Fruit fly (Drosophila melanogaster) whole organism, embryonic: ENCODE measurements around the gene cni.
A peak's percentile ranks its signal among the peaks of the same experiment; 100 is the strongest.

Experiments
- Atf6 ChIP-seq: fragments of 200-800 bp; sonication (Bioruptor generic); IDR thresholded peaks from 2 replicates; pipeline ENCODE4 v1.3.6; 2022; ENCODE audit warnings: missing biosample characterization, missing genetic modification characterization
- Blimp-1 ChIP-seq: fragments of 200-800 bp; sonication (Bioruptor generic); optimal IDR thresholded peaks from 3 replicates; lab custom pipeline; 2018; ENCODE audit warnings: missing biosample characterization, missing genetic modification characterization, mild to moderate bottlenecking, moderate library complexity, missing genetic modification reagents
- C15 ChIP-seq: fragments of 200-800 bp; sonication (Bioruptor generic); IDR thresholded peaks from 3 replicates; pipeline ENCODE4 v1.3.6; 2022; ENCODE audit warnings: missing biosample characterization, missing genetic modification characterization
- CG10209 ChIP-seq: fragments of 200-800 bp; sonication (Bioruptor generic); optimal IDR thresholded peaks from 3 replicates; lab custom pipeline; 2017; ENCODE audit warnings: missing biosample characterization, mild to moderate bottlenecking, missing genetic modification characterization, missing genetic modification reagents
- CG10654 ChIP-seq: fragments of 200-800 bp; sonication (Bioruptor generic); optimal IDR thresholded peaks from 2 replicates; lab custom pipeline; 2016; ENCODE audit warnings: missing biosample characterization, missing genetic modification characterization
- CG12299 ChIP-seq: fragments of 200-800 bp; sonication (Bioruptor generic); optimal IDR thresholded peaks from 2 replicates; lab custom pipeline; 2018; ENCODE audit warnings: missing biosample characterization, mild to moderate bottlenecking, missing genetic modification characterization
- CG12391 ChIP-seq: fragments of 200-800 bp; sonication (Bioruptor generic); optimal IDR thresholded peaks from 3 replicates; lab custom pipeline; 2018; ENCODE audit warnings: missing biosample characterization, mild to moderate bottlenecking, missing genetic modification characterization, moderate library complexity
- CG12659 ChIP-seq: fragments of 200-800 bp; sonication (Bioruptor generic); optimal IDR thresholded peaks from 3 replicates; lab custom pipeline; 2017; ENCODE audit warnings: mild to moderate bottlenecking, missing biosample characterization, missing genetic modification reagents, missing genetic modification characterization
- CG12769 ChIP-seq: fragments of 200-800 bp; sonication (Bioruptor generic); optimal IDR thresholded peaks from 2 replicates; lab custom pipeline; 2019; ENCODE audit warnings: missing biosample characterization, mild to moderate bottlenecking, missing genetic modification characterization, moderate library complexity
- CG13775 ChIP-seq: fragments of 200-800 bp; sonication (Bioruptor generic); optimal IDR thresholded peaks from 3 replicates; lab custom pipeline; 2017; ENCODE audit warnings: missing biosample characterization, mild to moderate bottlenecking, missing genetic modification characterization
- CG14014 ChIP-seq: fragments of 200-800 bp; sonication (Bioruptor generic); IDR thresholded peaks from 2 replicates; pipeline ENCODE4 v1.3.6; 2022; ENCODE audit warnings: missing biosample characterization, missing genetic modification characterization
- CG14441 ChIP-seq: fragments of 200-800 bp; sonication (Bioruptor generic); IDR thresholded peaks from 2 replicates; pipeline ENCODE4 v1.3.6; 2022; ENCODE audit warnings: missing biosample characterization, missing genetic modification characterization
- CG2116 ChIP-seq: fragments of 200-800 bp; sonication (Bioruptor generic); optimal IDR thresholded peaks from 3 replicates; lab custom pipeline; 2018; ENCODE audit warnings: missing biosample characterization, mild to moderate bottlenecking, missing genetic modification characterization
- CG2712 ChIP-seq: fragments of 200-800 bp; optimal IDR thresholded peaks from 3 replicates; lab custom pipeline; 2019; ENCODE audit warnings: missing biosample characterization, mild to moderate bottlenecking, missing genetic modification characterization, moderate library complexity
- CG2875 ChIP-seq: fragments of 200-800 bp; sonication (Bioruptor generic); optimal IDR thresholded peaks from 2 replicates; lab custom pipeline; 2017; ENCODE audit warnings: missing biosample characterization, mild to moderate bottlenecking, missing genetic modification characterization, missing genetic modification reagents
- CG32532 ChIP-seq: fragments of 200-800 bp; sonication (Bioruptor generic); IDR thresholded peaks from 2 replicates; pipeline ENCODE4 v1.3.6; 2022; ENCODE audit warnings: missing biosample characterization, missing genetic modification characterization
- CG4328 ChIP-seq: fragments of 200-800 bp; sonication (Bioruptor generic); optimal IDR thresholded peaks from 3 replicates; lab custom pipeline; 2017; ENCODE audit warnings: missing biosample characterization, missing genetic modification reagents, missing genetic modification characterization
- CG6791 ChIP-seq: fragments of 200-800 bp; sonication (Bioruptor generic); IDR thresholded peaks from 3 replicates; pipeline ENCODE4 v1.3.6; 2022; ENCODE audit warnings: missing biosample characterization, missing genetic modification characterization; ENCODE audit not compliant: partially characterized antibody
- CG8089 ChIP-seq: fragments of 200-800 bp; sonication (Bioruptor generic); optimal IDR thresholded peaks from 3 replicates; lab custom pipeline; 2016; ENCODE audit warnings: missing biosample characterization, missing genetic modification characterization
- CG9215 ChIP-seq: fragments of 200-800 bp; sonication (Bioruptor generic); IDR thresholded peaks from 2 replicates; pipeline ENCODE4 v1.3.6; 2022; ENCODE audit warnings: missing biosample characterization, missing genetic modification characterization
- CG9817 ChIP-seq: fragments of 200-800 bp; sonication (Bioruptor generic); optimal IDR thresholded peaks from 2 replicates; lab custom pipeline; 2018; ENCODE audit warnings: missing biosample characterization, mild to moderate bottlenecking, missing genetic modification characterization, moderate library complexity
- Doc3 ChIP-seq: fragments of 200-800 bp; sonication (Bioruptor generic); IDR thresholded peaks from 3 replicates; pipeline ENCODE4 v1.3.6; 2022; ENCODE audit warnings: missing biosample characterization, missing genetic modification characterization; ENCODE audit not compliant: partially characterized antibody
- Dp ChIP-seq: fragments of 200-800 bp; sonication (Bioruptor generic); optimal IDR thresholded peaks from 2 replicates; lab custom pipeline; 2018; ENCODE audit warnings: missing biosample characterization, mild to moderate bottlenecking, missing genetic modification characterization, moderate library complexity
- Ets65A ChIP-seq: fragments of 200-800 bp; sonication (Bioruptor generic); peaks from one replicate; lab custom pipeline; 2016; ENCODE audit warnings: missing biosample characterization, missing genetic modification characterization
- Ets97D ChIP-seq: fragments of 200-800 bp; sonication (Bioruptor generic); optimal IDR thresholded peaks from 3 replicates; lab custom pipeline; 2016; ENCODE audit warnings: missing biosample characterization, missing genetic modification characterization
- Hr51 ChIP-seq, 2 experiments: fragments of 200-800 bp; sonication (Bioruptor generic); optimal IDR thresholded peaks; 2 replicates in 1 of 2; 3 replicates in 1 of 2; lab custom pipeline; 2016 to 2018; ENCODE audit warnings: missing biosample characterization in 2 of 2, missing genetic modification characterization in 2 of 2, mild to moderate bottlenecking in 1 of 2, moderate library complexity in 1 of 2
- Kr ChIP-seq: fragments of 200-800 bp; sonication (Bioruptor generic); optimal IDR thresholded peaks from 2 replicates; lab custom pipeline; 2017; ENCODE audit warnings: missing biosample characterization, mild to moderate bottlenecking, missing genetic modification characterization
- NfI ChIP-seq: fragments of 200-800 bp; sonication (Bioruptor generic); optimal IDR thresholded peaks from 3 replicates; lab custom pipeline; 2018; ENCODE audit warnings: missing biosample characterization, mild to moderate bottlenecking, missing genetic modification characterization, moderate library complexity
- Sox102F ChIP-seq: fragments of 200-800 bp; sonication (Bioruptor generic); optimal IDR thresholded peaks from 2 replicates; lab custom pipeline; 2018; ENCODE audit warnings: missing biosample characterization, mild to moderate bottlenecking, missing genetic modification characterization, moderate library complexity
- Xbp1 ChIP-seq: fragments of 200-800 bp; sonication (Bioruptor generic); optimal IDR thresholded peaks from 3 replicates; lab custom pipeline; 2016; ENCODE audit warnings: missing biosample characterization, mild to moderate bottlenecking, missing genetic modification characterization
- Xrp1 ChIP-seq: fragments of 200-800 bp; sonication (Bioruptor generic); IDR thresholded peaks from 2 replicates; pipeline ENCODE4 v1.3.6; 2022; ENCODE audit warnings: missing biosample characterization, missing genetic modification characterization
- YL-1 ChIP-seq: fragments of 200-800 bp; sonication (Bioruptor generic); optimal IDR thresholded peaks from 3 replicates; lab custom pipeline; 2017; ENCODE audit warnings: missing biosample characterization, mild to moderate bottlenecking, missing genetic modification characterization
- al ChIP-seq: fragments of 200-800 bp; sonication (Bioruptor generic); IDR thresholded peaks from 2 replicates; pipeline ENCODE4 v1.3.6; 2022; ENCODE audit warnings: missing biosample characterization, missing genetic modification characterization
- az2 ChIP-seq: fragments of 200-800 bp; sonication (Bioruptor generic); optimal IDR thresholded peaks from 3 replicates; lab custom pipeline; 2016; ENCODE audit warnings: missing biosample characterization, missing genetic modification characterization
- bab2 ChIP-seq: fragments of 200-800 bp; sonication (Bioruptor generic); optimal IDR thresholded peaks from 2 replicates; lab custom pipeline; 2016; ENCODE audit warnings: missing biosample characterization, missing genetic modification characterization
- caup ChIP-seq: fragments of 200-800 bp; sonication (Bioruptor generic); optimal IDR thresholded peaks from 3 replicates; lab custom pipeline; 2017; ENCODE audit warnings: missing biosample characterization, mild to moderate bottlenecking, missing genetic modification characterization, moderate library complexity; ENCODE audit not compliant: severe bottlenecking
- chinmo ChIP-seq: fragments of 200-800 bp; sonication (Bioruptor generic); IDR thresholded peaks from 4 replicates; pipeline ENCODE4 v1.3.6; 2022; ENCODE audit warnings: missing biosample characterization, missing genetic modification characterization; ENCODE audit not compliant: partially characterized antibody
- dan ChIP-seq: fragments of 200-800 bp; sonication (Bioruptor generic); IDR thresholded peaks from 2 replicates; pipeline ENCODE4 v1.3.6; 2022; ENCODE audit warnings: missing biosample characterization, missing genetic modification characterization
- gem ChIP-seq: fragments of 200-800 bp; sonication (Bioruptor generic); optimal IDR thresholded peaks from 2 replicates; lab custom pipeline; 2019; ENCODE audit warnings: missing biosample characterization, mild to moderate bottlenecking, missing genetic modification characterization, moderate library complexity
- jing ChIP-seq: fragments of 200-800 bp; sonication (Bioruptor generic); optimal IDR thresholded peaks from 2 replicates; lab custom pipeline; 2018; ENCODE audit warnings: missing biosample characterization, mild to moderate bottlenecking, missing genetic modification characterization
- luna ChIP-seq: fragments of 200-800 bp; sonication (Bioruptor generic); optimal IDR thresholded peaks from 2 replicates; lab custom pipeline; 2016; ENCODE audit warnings: missing biosample characterization, missing genetic modification characterization
- nmo ChIP-seq: fragments of 200-800 bp; sonication (Bioruptor generic); optimal IDR thresholded peaks from 2 replicates; lab custom pipeline; 2018; ENCODE audit warnings: missing biosample characterization, mild to moderate bottlenecking, missing genetic modification characterization, moderate library complexity
- org-1 ChIP-seq: fragments of 200-800 bp; sonication (Bioruptor generic); optimal IDR thresholded peaks from 2 replicates; lab custom pipeline; 2017; ENCODE audit warnings: missing biosample characterization, missing genetic modification characterization
- pb ChIP-seq: fragments of 200-800 bp; sonication (Bioruptor generic); optimal IDR thresholded peaks from 3 replicates; lab custom pipeline; 2016; ENCODE audit warnings: missing biosample characterization, missing genetic modification characterization
- pho ChIP-seq: fragments of 200-800 bp; sonication (Bioruptor generic); optimal IDR thresholded peaks from 2 replicates; lab custom pipeline; 2016; ENCODE audit warnings: missing biosample characterization, missing genetic modification characterization
- pzg ChIP-seq: fragments of 200-800 bp; sonication (Bioruptor generic); optimal IDR thresholded peaks from 3 replicates; lab custom pipeline; 2018; ENCODE audit warnings: missing biosample characterization, mild to moderate bottlenecking, missing genetic modification characterization, moderate library complexity
- stc ChIP-seq: fragments of 200-800 bp; sonication (Bioruptor generic); IDR thresholded peaks from 2 replicates; pipeline ENCODE4 v1.3.6; 2022; ENCODE audit warnings: missing biosample characterization, missing genetic modification characterization
- tio ChIP-seq: fragments of 200-800 bp; sonication (Bioruptor generic); optimal IDR thresholded peaks from 2 replicates; lab custom pipeline; 2017; ENCODE audit warnings: missing biosample characterization, missing genetic modification characterization, inconsistent platforms
- vvl ChIP-seq: fragments of 200-800 bp; sonication (Bioruptor generic); IDR thresholded peaks from 2 replicates; pipeline ENCODE4 v1.3.6; 2022; ENCODE audit warnings: missing biosample characterization, missing genetic modification characterization
- zfh2 ChIP-seq: fragments of 200-800 bp; sonication (Bioruptor generic); optimal IDR thresholded peaks from 2 replicates; lab custom pipeline; 2016; ENCODE audit warnings: missing biosample characterization, missing genetic modification characterization

cni gene

DNA sequence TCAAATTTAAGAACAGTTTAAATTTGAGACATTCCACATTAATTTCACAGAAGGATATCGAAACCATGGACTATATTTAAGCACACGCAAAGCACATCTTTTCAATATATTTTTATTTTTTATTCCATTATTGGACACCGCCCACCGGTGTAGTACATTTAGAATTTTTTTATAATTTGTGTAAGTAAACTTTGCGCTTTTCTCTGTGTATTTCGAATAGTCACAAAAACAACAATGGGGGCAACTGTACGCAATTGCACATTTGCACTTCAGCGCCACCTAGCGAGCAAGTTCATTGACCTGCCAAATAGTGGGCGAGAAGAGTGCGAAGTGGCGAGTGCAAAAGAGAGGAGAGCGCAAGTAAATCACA is 34.7 kb downstream of the cni start:
- TF ChIP-seq Doc3 (no peak), az2 (GFP tag; lab: Kevin White, UChicago) (peak; percentile 16), CG2712 (peak; percentile 44), CG12391 (tag; lab: Kevin White, UChicago) (peak; percentile 51), jing (GFP tag; lab: Kevin White, UChicago) (peak; percentile 33), CG9215 (0 out of 2 replicates have a peak, but pooled peaks have one; percentile 33), Sox102F (GFP tag; lab: Kevin White, UChicago) (peak; percentile 73), stc (0 out of 2 replicates have a peak, but pooled peaks have one; percentile 8), pb (no peak), Kr (GFP tag; lab: Kevin White, UChicago) (no peak), C15 (GFP tag; lab: Robert Waterston, UW) (no peak), dan (GFP tag; lab: Robert Waterston, UW) (no peak), vvl (0 out of 2 replicates have a peak, but pooled peaks have one; percentile 46), tio (GFP tag; lab: Kevin White, UChicago) (peak; percentile 0), CG2116 (GFP tag; lab: Kevin White, UChicago) (peak; percentile 5), CG4328 (GFP tag; lab: Kevin White, UChicago) (no peak), Xrp1 (GFP tag; lab: Robert Waterston, UW) (peak; percentile 38; the same call in 1 of the 2 replicates), CG32532 (0 out of 2 replicates have a peak, but pooled peaks have one; percentile 14), CG6791 (GFP tag; lab: Robert Waterston, UW) (no peak), CG12769 (tag; lab: Kevin White, UChicago) (peak; percentile 25), CG2875 (peak; percentile 23), CG12659 (peak; percentile 48), NfI (GFP tag; lab: Kevin White, UChicago) (peak; percentile 42), nmo (GFP tag; lab: Kevin White, UChicago) (peak; percentile 53), org-1 (GFP tag; lab: Kevin White, UChicago) (peak; percentile 55), CG9817 (tag; lab: Kevin White, UChicago) (peak; percentile 36), pho (GFP tag; lab: Kevin White, UChicago) (peak; percentile 48), CG10209 (GFP tag; lab: Kevin White, UChicago) (peak; percentile 60), Ets97D (GFP tag; lab: Kevin White, UChicago) (no peak), Hr51 (GFP tag; optimal IDR thresholded peaks at IDR 0.05; lab: Kevin White, UChicago) (peak in 1 of 2 experiments; percentile 70), CG8089 (GFP tag; lab: Kevin White, UChicago) (no peak), CG13775 (GFP tag; lab: Kevin White, UChicago) (peak; percentile 55), Atf6 (GFP tag; lab: Robert Waterston, UW) (peak; percentile 62; the same call in 1 of the 2 replicates), al (GFP tag; lab: Robert Waterston, UW) (no peak), Ets65A (GFP tag; lab: Kevin White, UChicago) (no peak), zfh2 (peak; percentile 30), gem (peak; percentile 72), luna (GFP tag; lab: Kevin White, UChicago) (no peak), CG14014 (GFP tag; lab: Robert Waterston, UW) (peak; percentile 68), YL-1 (peak; percentile 15), Dp (GFP tag; lab: Kevin White, UChicago) (no peak), CG12299 (tag; lab: Kevin White, UChicago) (peak; percentile 17), caup (GFP tag; lab: Kevin White, UChicago) (peak; percentile 61), CG14441 (GFP tag; lab: Robert Waterston, UW) (0 out of 2 replicates have a peak, but pooled peaks have one; percentile 27), Blimp-1 (GFP tag; lab: Kevin White, UChicago) (peak; percentile 52), bab2 (GFP tag; lab: Kevin White, UChicago) (peak; percentile 16), chinmo (GFP tag; lab: Robert Waterston, UW) (no peak), CG10654 (no peak), pzg (GFP tag; lab: Kevin White, UChicago) (no peak), Xbp1 (GFP tag; lab: Kevin White, UChicago) (peak; percentile 32)
